Fruit fly (Drosophila melanogaster) whole organism, larva: Measurements from ENCODE around the gene OtopLc.
A peak's percentile ranks its signal among the peaks of the same experiment; 100 is the strongest.

Experiments used
- noc ChIP-seq: fragments of 200-800 bp; sonication (Bioruptor generic); optimal IDR thresholded peaks from 3 replicates; lab custom pipeline; 2019; ENCODE audit warnings: missing biosample characterization, mild to moderate bottlenecking, missing genetic modification characterization, moderate library complexity

OtopLc gene

dm6 chrX:5679079-5679932, 16.6 kb upstream of the OtopLc start:
- no peak for TF ChIP-seq noc (tag; lab: Kevin White, UChicago)

- no peak for TF ChIP-seq noc (tag; lab: Kevin White, UChicago)
Observed at dm6 chrX:5678178-5678470, 15.5 kb upstream of the OtopLc start.

- no peak for TF ChIP-seq noc (tag; lab: Kevin White, UChicago)
Observed at dm6 chrX:5677400-5678177, 14.9 kb upstream of the OtopLc start.

- no peak for TF ChIP-seq noc (tag; lab: Kevin White, UChicago)
Observed at dm6 chrX:5676855-5677254, 14.2 kb upstream of the OtopLc start.

dm6 chrX:5672243-5673051, 9.8 kb upstream of the OtopLc start, which contains the start of gene RpL35:
Gene RpL35, plus strand, starts transcription at chrX:5672401.
- peak; percentile 51 for TF ChIP-seq noc (tag; lab: Kevin White, UChicago)

- TF ChIP-seq noc (tag; lab: Kevin White, UChicago) = no peak
Observed at dm6 chrX:5671537-5672029, 8.9 kb upstream of the OtopLc start, which contains the start of gene Rab18. Gene Rab18, minus strand, starts transcription at chrX:5671812.

dm6 chrX:5665902-5666301, 3.2 kb upstream of the OtopLc start, which contains the start of the genes Sirt4 and CG4119:
Gene Sirt4, minus strand, starts transcription at chrX:5665940.
Gene CG4119, plus strand, starts transcription at chrX:5666052.
- peak; percentile 26 for TF ChIP-seq noc (tag; lab: Kevin White, UChicago)

- TF ChIP-seq noc (tag; lab: Kevin White, UChicago) = no peak
Observed at dm6 chrX:5664222-5664621, 1.6 kb upstream of the OtopLc start.

- TF ChIP-seq noc (tag; lab: Kevin White, UChicago) = no peak
Observed at dm6 chrX:5661971-5662370, 690 bp downstream of the OtopLc start.

dm6 chrX:5649998-5650397, 12.7 kb downstream of the OtopLc start:
- no peak for TF ChIP-seq noc (tag; lab: Kevin White, UChicago)

dm6 chrX:5649387-5649786, 13.3 kb downstream of the OtopLc start:
- TF ChIP-seq noc (tag; lab: Kevin White, UChicago) = no peak

dm6 chrX:5648437-5648959, 14.2 kb downstream of the OtopLc start, which contains the start of gene OtopLa:
Gene OtopLa, minus strand, starts transcription at chrX:5648487.
- TF ChIP-seq noc (tag; lab: Kevin White, UChicago) = no peak

dm6 chrX:5646228-5646627, 16.4 kb downstream of the OtopLc start:
- no peak for TF ChIP-seq noc (tag; lab: Kevin White, UChicago)

dm6 chrX:5639083-5639482, 23.6 kb downstream of the OtopLc start:
- no peak for TF ChIP-seq noc (tag; lab: Kevin White, UChicago)

- TF ChIP-seq noc (tag; lab: Kevin White, UChicago) = no peak
Observed at dm6 chrX:5638588-5638987, 24.1 kb downstream of the OtopLc start.
